Worm (Caenorhabditis elegans) whole organism, young adult: Measurements from ENCODE around the gene igeg-2.

Experiments
- D2030.7 ChIP-seq: fragments of 200-800 bp; sonication (Bioruptor generic); IDR thresholded peaks from 2 replicates; pipeline ENCODE4 v1.3.6; 2022; ENCODE audit warnings: missing genetic modification reagents, missing genetic modification characterization, missing compliant biosample characterization
- K12H6.12 ChIP-seq: fragments of 200-800 bp; sonication (Bioruptor generic); optimal IDR thresholded peaks from 2 replicates; lab custom pipeline; 2018; ENCODE audit warnings: mild to moderate bottlenecking, missing genetic modification characterization, missing compliant biosample characterization
- T07F8.4 ChIP-seq: sonication (generic microtip); optimal IDR thresholded peaks from 2 replicates; lab custom pipeline; 2016; ENCODE audit warnings: mild to moderate bottlenecking, missing genetic modification characterization, moderate library complexity, missing compliant biosample characterization
- T26A5.8 ChIP-seq: sonication (generic microtip); optimal IDR thresholded peaks from 2 replicates; lab custom pipeline; 2016; ENCODE audit warnings: missing genetic modification characterization, missing compliant biosample characterization
- Y53G8AR.9 ChIP-seq: fragments of 200-800 bp; sonication (Bioruptor generic); conservative IDR thresholded peaks from 2 replicates; pipeline ENCODE4 v1.3.6; 2022; ENCODE audit warnings: missing genetic modification reagents, missing genetic modification characterization, missing compliant biosample characterization
- Y67H2A.10 ChIP-seq: fragments of 200-800 bp; sonication (Bioruptor generic); conservative IDR thresholded peaks from 2 replicates; pipeline ENCODE4 v1.3.6; 2022; ENCODE audit warnings: missing genetic modification reagents, missing genetic modification characterization, missing compliant biosample characterization
- ama-1 ChIP-seq, 3 experiments: fragments of 150-350 bp in 1 of 3; sonication (generic microtip) in 2 of 3; optimal IDR thresholded peaks; 2 replicates each; lab custom pipeline; 2014 to 2018; ENCODE audit warnings: missing biosample characterization in 2 of 3, missing genetic modification characterization in 2 of 3, missing genetic modification reagents in 2 of 3
- atf-7 ChIP-seq: sonication (generic microtip); optimal IDR thresholded peaks from 2 replicates; lab custom pipeline; 2017; ENCODE audit warnings: mild to moderate bottlenecking, missing genetic modification characterization, missing compliant biosample characterization
- athp-1 ChIP-seq: sonication (generic microtip); optimal IDR thresholded peaks from 2 replicates; lab custom pipeline; 2017; ENCODE audit warnings: mild to moderate bottlenecking, missing genetic modification characterization, missing compliant biosample characterization
- bed-2 ChIP-seq: fragments of 200-800 bp; sonication (Bioruptor generic); IDR thresholded peaks from 2 replicates; pipeline ENCODE4 v1.3.6; 2022; ENCODE audit warnings: missing genetic modification reagents, missing genetic modification characterization, missing compliant biosample characterization
- ceh-27 ChIP-seq: fragments of 200-800 bp; sonication (Bioruptor generic); optimal IDR thresholded peaks from 2 replicates; lab custom pipeline; 2018; ENCODE audit warnings: mild to moderate bottlenecking, missing genetic modification characterization, moderate library complexity, missing compliant biosample characterization
- ceh-79 ChIP-seq: sonication (generic microtip); optimal IDR thresholded peaks from 2 replicates; lab custom pipeline; 2017; ENCODE audit warnings: mild to moderate bottlenecking, missing genetic modification characterization, missing compliant biosample characterization
- ceh-91 ChIP-seq: fragments of 200-800 bp; sonication (Bioruptor generic); IDR thresholded peaks from 2 replicates; pipeline ENCODE4 v1.3.6; 2022; ENCODE audit warnings: missing genetic modification reagents, missing genetic modification characterization, missing compliant biosample characterization
- die-1 ChIP-seq: sonication (generic microtip); optimal IDR thresholded peaks from 2 replicates; lab custom pipeline; 2016; ENCODE audit warnings: missing genotype, mild to moderate bottlenecking, missing genetic modification characterization, missing compliant biosample characterization
- dox-1 ChIP-seq: fragments of 200-800 bp; sonication (Bioruptor generic); IDR thresholded peaks from 2 replicates; pipeline ENCODE4 v1.3.6; 2022; ENCODE audit warnings: missing genetic modification reagents, missing genetic modification characterization, missing compliant biosample characterization
- egl-18 ChIP-seq: fragments of 200-800 bp; sonication (Bioruptor generic); IDR thresholded peaks from 2 replicates; pipeline ENCODE4 v1.3.6; 2022; ENCODE audit warnings: missing genetic modification reagents, missing genetic modification characterization, missing compliant biosample characterization
- ets-4 ChIP-seq: fragments of 200-800 bp; sonication (Bioruptor generic); optimal IDR thresholded peaks from 2 replicates; lab custom pipeline; 2018; ENCODE audit warnings: mild to moderate bottlenecking, missing genetic modification characterization, missing compliant biosample characterization
- gei-17 ChIP-seq: fragments of 200-800 bp; sonication (Bioruptor generic); optimal IDR thresholded peaks from 2 replicates; lab custom pipeline; 2018; ENCODE audit warnings: mild to moderate bottlenecking, missing genetic modification characterization, missing compliant biosample characterization
- hmg-1.2 ChIP-seq: fragments of 200-800 bp; sonication (Bioruptor generic); IDR thresholded peaks from 2 replicates; pipeline ENCODE4 v1.3.6; 2022; ENCODE audit warnings: missing genetic modification reagents, missing genetic modification characterization, missing compliant biosample characterization
- hmg-20 ChIP-seq: fragments of 200-800 bp; sonication (Bioruptor generic); IDR thresholded peaks from 2 replicates; pipeline ENCODE4 v1.3.6; 2022; ENCODE audit warnings: missing genetic modification reagents, missing genetic modification characterization, missing compliant biosample characterization
- let-526 ChIP-seq: fragments of 200-800 bp; sonication (Bioruptor generic); IDR thresholded peaks from 2 replicates; pipeline ENCODE4 v1.3.6; 2022; ENCODE audit warnings: missing genetic modification reagents, missing genetic modification characterization, missing compliant biosample characterization
- lir-1 ChIP-seq: fragments of 200-800 bp; sonication (Bioruptor generic); conservative IDR thresholded peaks from 2 replicates; pipeline ENCODE4 v1.3.6; 2022; ENCODE audit warnings: missing genetic modification reagents, missing genetic modification characterization, missing compliant biosample characterization
- madf-8 ChIP-seq: fragments of 200-800 bp; sonication (Bioruptor generic); conservative IDR thresholded peaks from 2 replicates; pipeline ENCODE4 v1.3.6; 2022; ENCODE audit warnings: missing genetic modification reagents, missing genetic modification characterization, missing compliant biosample characterization
- mxl-1 ChIP-seq: sonication (generic microtip); optimal IDR thresholded peaks from 2 replicates; lab custom pipeline; 2016; ENCODE audit warnings: missing genetic modification characterization, missing compliant biosample characterization
- nfya-1 ChIP-seq: sonication (generic microtip); optimal IDR thresholded peaks from 2 replicates; lab custom pipeline; 2017; ENCODE audit warnings: antibody characterized with exemption, missing compliant biosample characterization, missing genetic modification characterization, borderline replicate concordance; ENCODE audit not compliant: insufficient read depth
- nfyb-1 ChIP-seq: fragments of 200-800 bp; sonication (Bioruptor generic); IDR thresholded peaks from 2 replicates; pipeline ENCODE4 v1.3.6; 2022; ENCODE audit warnings: missing genetic modification reagents, missing genetic modification characterization, missing compliant biosample characterization
- nhr-179 ChIP-seq: sonication (generic microtip); optimal IDR thresholded peaks from 2 replicates; lab custom pipeline; 2016; ENCODE audit warnings: mild to moderate bottlenecking, missing genetic modification characterization, missing compliant biosample characterization
- nhr-80 ChIP-seq: sonication (generic microtip); optimal IDR thresholded peaks from 2 replicates; lab custom pipeline; 2016; ENCODE audit warnings: missing genetic modification characterization, missing compliant biosample characterization
- pha-4 ChIP-seq: fragments of 150-350 bp; sonication (generic microtip); optimal IDR thresholded peaks from 2 replicates; lab custom pipeline; 2014; ENCODE audit warnings: missing biosample characterization, missing genetic modification reagents, missing genetic modification characterization
- sdz-38 ChIP-seq: sonication (generic microtip); optimal IDR thresholded peaks from 2 replicates; lab custom pipeline; 2016; ENCODE audit warnings: missing genotype, missing genetic modification characterization, missing compliant biosample characterization
- snpc-3.4 ChIP-seq: sonication (generic microtip); optimal IDR thresholded peaks from 2 replicates; lab custom pipeline; 2017; ENCODE audit warnings: missing genetic modification characterization, mild to moderate bottlenecking, missing compliant biosample characterization, antibody characterized with exemption, moderate library complexity, missing genotype, missing genetic modification reagents
- sptf-2 ChIP-seq: fragments of 200-800 bp; sonication (Bioruptor generic); optimal IDR thresholded peaks from 2 replicates; lab custom pipeline; 2018; ENCODE audit warnings: mild to moderate bottlenecking, missing genetic modification characterization, missing compliant biosample characterization
- tbx-9 ChIP-seq: sonication (generic microtip); optimal IDR thresholded peaks from 2 replicates; lab custom pipeline; 2016; ENCODE audit warnings: borderline replicate concordance, missing genetic modification characterization, inconsistent platforms, missing compliant biosample characterization
- zfh-2 ChIP-seq: fragments of 200-800 bp; sonication (Bioruptor generic); conservative IDR thresholded peaks from 2 replicates; pipeline ENCODE4 v1.3.6; 2022; ENCODE audit warnings: missing genetic modification reagents, missing genetic modification characterization, missing compliant biosample characterization
- ztf-25 ChIP-seq: fragments of 200-800 bp; sonication (Bioruptor generic); IDR thresholded peaks from 2 replicates; pipeline ENCODE4 v1.3.6; 2022; ENCODE audit warnings: missing genetic modification reagents, missing genetic modification characterization, missing compliant biosample characterization
- ztf-28 ChIP-seq: fragments of 200-800 bp; sonication (Bioruptor generic); IDR thresholded peaks from 2 replicates; pipeline ENCODE4 v1.3.6; 2022; ENCODE audit warnings: missing genetic modification reagents, missing genetic modification characterization, missing compliant biosample characterization
- ztf-6 ChIP-seq: fragments of 200-800 bp; sonication (Bioruptor generic); IDR thresholded peaks from 2 replicates; pipeline ENCODE4 v1.3.6; 2022; ENCODE audit warnings: missing genetic modification reagents, missing genetic modification characterization, missing compliant biosample characterization

Gene igeg-2

DNA sequence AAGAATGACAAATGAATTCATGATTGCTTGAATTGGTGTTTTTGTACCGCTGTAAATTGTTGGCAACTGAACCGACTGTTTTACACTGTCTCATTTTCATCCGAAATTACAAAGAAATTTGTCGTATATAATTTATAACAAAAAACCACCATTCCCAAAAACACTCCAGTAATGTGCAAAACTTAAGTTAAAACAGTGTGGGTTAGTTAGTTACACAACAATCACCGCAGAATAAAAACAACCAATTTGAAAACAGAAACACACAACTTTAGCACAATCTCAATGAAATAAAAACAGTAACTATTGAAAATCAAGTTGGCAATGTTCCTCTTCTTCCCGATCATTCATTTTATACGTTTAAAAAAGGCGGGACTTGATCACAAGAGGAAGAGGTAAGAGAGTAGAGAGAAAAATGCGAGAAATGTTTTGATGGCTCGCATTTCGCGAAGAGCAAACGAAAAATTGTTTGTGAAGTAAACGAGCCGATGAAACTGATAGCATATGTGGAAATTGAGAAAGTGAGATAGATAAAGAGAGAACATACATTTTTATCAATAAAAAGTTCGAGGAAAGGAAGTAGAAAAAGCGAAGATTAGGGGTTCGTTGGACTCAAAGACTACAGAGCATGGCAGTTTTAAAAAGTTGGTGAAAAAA lies 38.6 kb downstream of the igeg-2 start, which contains the start of gene F08B12.4:
TSS of gene F08B12.4 (minus strand) at position 51 of the 654 bp plus-strand sequence.
- TF ChIP-seq ztf-6 (no peak), ceh-79 (no peak), zfh-2 (GFP tag; lab: Robert Waterston, UW) (no peak), Y67H2A.10 (no peak), ama-1 (optimal IDR thresholded peaks at IDR 0.05; lab: Kevin White, UChicago) (peak; percentile 68), ama-1 (GFP tag; optimal IDR thresholded peaks at IDR 0.05; lab: Kevin White, UChicago) (no peak), ztf-25 (GFP tag; lab: Robert Waterston, UW) (no peak), atf-7 (tag; lab: Kevin White, UChicago) (peak; percentile 23), ztf-28 (GFP tag; lab: Robert Waterston, UW) (no peak), hmg-20 (GFP tag; lab: Robert Waterston, UW) (no peak), bed-2 (GFP tag; lab: Robert Waterston, UW) (no peak), madf-8 (GFP tag; lab: Robert Waterston, UW) (no peak), nfya-1 (tag; lab: Kevin White, UChicago) (no peak), die-1 (no peak), let-526 (GFP tag; lab: Robert Waterston, UW) (no peak), nhr-80 (tag; lab: Kevin White, UChicago) (peak; percentile 84), tbx-9 (tag; lab: Kevin White, UChicago) (no peak), hmg-1.2 (GFP tag; lab: Robert Waterston, UW) (no peak), ets-4 (no peak), gei-17 (GFP tag; lab: Kevin White, UChicago) (no peak), pha-4 (tag; lab: Kevin White, UChicago) (no peak), dox-1 (GFP tag; lab: Robert Waterston, UW) (0 out of 2 replicates have a peak, but pooled peaks have one; percentile 13), lir-1 (no peak), nfyb-1 (GFP tag; lab: Robert Waterston, UW) (peak; percentile 30; the same call in 1 of the 2 replicates), mxl-1 (tag; lab: Kevin White, UChicago) (no peak), ceh-27 (GFP tag; lab: Kevin White, UChicago) (no peak), egl-18 (GFP tag; lab: Robert Waterston, UW) (no peak), nhr-179 (tag; lab: Kevin White, UChicago) (no peak), T07F8.4 (tag; lab: Kevin White, UChicago) (no peak), sptf-2 (GFP tag; lab: Kevin White, UChicago) (no peak), K12H6.12 (no peak), D2030.7 (GFP tag; lab: Robert Waterston, UW) (no peak), T26A5.8 (no peak), athp-1 (tag; lab: Kevin White, UChicago) (no peak), snpc-3.4 (tag; lab: Kevin White, UChicago) (no peak), sdz-38 (tag; lab: Kevin White, UChicago) (no peak)

ce11 chrX:11406784-11407183 lies 39.7 kb downstream of the igeg-2 start:
- TF ChIP-seq ceh-91 (GFP tag; lab: Robert Waterston, UW) (no peak), nhr-80 (tag; lab: Kevin White, UChicago) (peak; percentile 4), Y53G8AR.9 (GFP tag; lab: Robert Waterston, UW) (peak; percentile 17; the same call in 1 of the 2 replicates)
